Worm (Caenorhabditis elegans): ENCODE data around the gene Y32F6A.5.

ce11 chrV:10428608-10429007 lies 24.8 kb downstream of the Y32F6A.5 start, which contains the start of gene tag-314:
- no peak for TF ChIP-seq B0310.2 (tag; optimal IDR thresholded peaks at IDR 0.05)
- no peak for TF ChIP-seq hmbx-1 (tag; optimal IDR thresholded peaks at IDR 0.05)
- TF ChIP-seq ceh-13 (GFP tag; optimal IDR thresholded peaks at IDR 0.05), result no peak
- no peak for TF ChIP-seq flt-1 (GFP tag; IDR thresholded peaks at IDR 0.05)
- no peak for TF ChIP-seq ama-1 (optimal IDR thresholded peaks at IDR 0.05)
- TF ChIP-seq tbx-37 (GFP tag; conservative IDR thresholded peaks at IDR 0.05), result no peak
- no peak for TF ChIP-seq hmg-4 (GFP tag; optimal IDR thresholded peaks at IDR 0.05)
- TF ChIP-seq F13C5.2 (tag; optimal IDR thresholded peaks at IDR 0.05), result no peak
- TF ChIP-seq aly-1 (tag; optimal IDR thresholded peaks at IDR 0.05), result no peak
- no peak for TF ChIP-seq tra-4 (tag; optimal IDR thresholded peaks at IDR 0.05)
- TF ChIP-seq hnd-1 (tag; optimal IDR thresholded peaks at IDR 0.05), result no peak

Measured in whole organism, early embryonic.